Worm (Caenorhabditis elegans) whole organism, L1 larva: ENCODE measurements around the gene ugt-8.
A peak's percentile ranks its signal among the peaks of the same experiment; 100 is the strongest.

Experiments
- C16A3.4 ChIP-seq: fragments of 150-350 bp; optimal IDR thresholded peaks from 2 replicates; lab custom pipeline; 2014; ENCODE audit warnings: missing biosample characterization, missing genetic modification characterization
- C34B4.2 ChIP-seq: sonication (generic microtip); optimal IDR thresholded peaks from 2 replicates; lab custom pipeline; 2017; ENCODE audit warnings: mild to moderate bottlenecking, missing genetic modification characterization, missing compliant biosample characterization
- aha-1 ChIP-seq: fragments of 150-350 bp; optimal IDR thresholded peaks from 2 replicates; lab custom pipeline; 2014; ENCODE audit warnings: missing biosample characterization, missing genetic modification characterization
- alr-1 ChIP-seq: fragments of 200-800 bp; sonication (Bioruptor generic); optimal IDR thresholded peaks from 2 replicates; lab custom pipeline; 2018; ENCODE audit warnings: borderline replicate concordance, mild to moderate bottlenecking, missing genetic modification characterization, missing compliant biosample characterization
- ama-1 ChIP-seq: fragments of 150-350 bp; optimal IDR thresholded peaks from 2 replicates; lab custom pipeline; 2014
- blmp-1 ChIP-seq: fragments of 150-350 bp; optimal IDR thresholded peaks from 2 replicates; lab custom pipeline; 2014; ENCODE audit warnings: missing biosample characterization, missing genetic modification characterization
- ceh-8 ChIP-seq: fragments of 200-800 bp; sonication (Bioruptor generic); optimal IDR thresholded peaks from 2 replicates; lab custom pipeline; 2018; ENCODE audit warnings: mild to moderate bottlenecking, missing genetic modification characterization, moderate library complexity, missing compliant biosample characterization
- ceh-88 ChIP-seq: fragments of 200-800 bp; sonication (Bioruptor generic); IDR thresholded peaks from 2 replicates; pipeline ENCODE4 v1.3.6; 2022; ENCODE audit warnings: missing genetic modification characterization, missing compliant biosample characterization
- ceh-90 ChIP-seq: sonication (generic microtip); optimal IDR thresholded peaks from 2 replicates; lab custom pipeline; 2016; ENCODE audit warnings: missing genetic modification characterization, missing compliant biosample characterization
- dpl-1 ChIP-seq, 3 experiments: fragments of 150-350 bp in 2 of 3; sonication (generic microtip) in 1 of 3; optimal IDR thresholded peaks; 2 replicates each; lab custom pipeline; 2014 to 2017; ENCODE audit warnings: missing biosample characterization in 3 of 3, missing genetic modification characterization in 3 of 3, missing genetic modification reagents in 3 of 3
- efl-1 ChIP-seq, 4 experiments: fragments of 150-350 bp; optimal IDR thresholded peaks in 3 of 4; peaks in 1 of 4; 1 replicate in 1 of 4; 2 replicates in 3 of 4; lab custom pipeline; 2014; ENCODE audit warnings: missing biosample characterization in 2 of 4, missing genetic modification characterization in 2 of 4, missing genetic modification reagents in 2 of 4
- egl-27 ChIP-seq, 2 experiments: fragments of 150-350 bp in 1 of 2; sonication (generic microtip); optimal IDR thresholded peaks; 3 replicates each; lab custom pipeline; 2017 to 2018; ENCODE audit warnings: missing biosample characterization in 2 of 2, missing genetic modification characterization in 2 of 2, missing genetic modification reagents in 2 of 2
- elt-2 ChIP-seq: sonication (generic microtip); optimal IDR thresholded peaks from 2 replicates; lab custom pipeline; 2016; ENCODE audit warnings: missing genetic modification characterization, mild to moderate bottlenecking, inconsistent platforms, missing compliant biosample characterization, missing genetic modification reagents
- elt-3 ChIP-seq, 6 experiments: fragments of 150-350 bp in 1 of 6; sonication (generic microtip); optimal IDR thresholded peaks; 2 replicates each; lab custom pipeline; 2017 to 2018; ENCODE audit warnings: missing biosample characterization in 6 of 6, missing genetic modification characterization in 6 of 6, inconsistent platforms in 1 of 6
- ets-5 ChIP-seq: fragments of 200-800 bp; sonication (Bioruptor generic); IDR thresholded peaks from 2 replicates; pipeline ENCODE4 v1.3.6; 2022; ENCODE audit warnings: missing genetic modification characterization, missing compliant biosample characterization
- fkh-10 ChIP-seq: sonication (generic microtip); optimal IDR thresholded peaks from 2 replicates; lab custom pipeline; 2017; ENCODE audit warnings: missing biosample characterization, missing genetic modification reagents, missing genetic modification characterization
- fkh-4 ChIP-seq: sonication (generic microtip); optimal IDR thresholded peaks from 2 replicates; lab custom pipeline; 2016; ENCODE audit warnings: missing compliant biosample characterization, missing genetic modification characterization, borderline replicate concordance
- fos-1 ChIP-seq: fragments of 150-350 bp; optimal IDR thresholded peaks from 2 replicates; lab custom pipeline; 2014; ENCODE audit warnings: missing biosample characterization, missing genetic modification characterization
- hlh-17 ChIP-seq: fragments of 200-800 bp; sonication (Bioruptor generic); optimal IDR thresholded peaks from 2 replicates; lab custom pipeline; 2018; ENCODE audit warnings: missing genetic modification characterization, mild to moderate bottlenecking, missing compliant biosample characterization, moderate library complexity, borderline replicate concordance
- hlh-4 ChIP-seq: sonication (generic microtip); optimal IDR thresholded peaks from 2 replicates; lab custom pipeline; 2016; ENCODE audit warnings: mild to moderate bottlenecking, missing genetic modification characterization, missing compliant biosample characterization
- hpl-2 ChIP-seq: fragments of 150-350 bp; optimal IDR thresholded peaks from 2 replicates; lab custom pipeline; 2014; ENCODE audit warnings: missing biosample characterization, missing genetic modification reagents, missing genetic modification characterization
- isw-1 ChIP-seq: fragments of 200-800 bp; sonication (Bioruptor generic); IDR thresholded peaks from 2 replicates; pipeline ENCODE4 v1.3.6; 2022; ENCODE audit warnings: missing genetic modification characterization, missing compliant biosample characterization
- jun-1 ChIP-seq: fragments of 150-350 bp; optimal IDR thresholded peaks from 2 replicates; lab custom pipeline; 2014; ENCODE audit warnings: missing biosample characterization, missing genetic modification reagents, missing genetic modification characterization
- lin-13 ChIP-seq: fragments of 150-350 bp; optimal IDR thresholded peaks from 2 replicates; lab custom pipeline; 2014; ENCODE audit warnings: missing biosample characterization, missing genetic modification reagents, missing genetic modification characterization
- lin-14 ChIP-seq: fragments of 200-800 bp; sonication (Bioruptor generic); optimal IDR thresholded peaks from 2 replicates; lab custom pipeline; 2018; ENCODE audit warnings: mild to moderate bottlenecking, missing genetic modification characterization, moderate library complexity, missing compliant biosample characterization
- lin-15B ChIP-seq: fragments of 150-350 bp; sonication (generic microtip); optimal IDR thresholded peaks from 3 replicates; lab custom pipeline; 2014; ENCODE audit warnings: missing biosample characterization, missing genetic modification characterization
- lin-35 ChIP-seq, 2 experiments: fragments of 150-350 bp; optimal IDR thresholded peaks; 2 replicates each; lab custom pipeline; 2014; ENCODE audit warnings: missing biosample characterization in 2 of 2, missing genetic modification characterization in 2 of 2, missing genetic modification reagents in 2 of 2
- lin-39 ChIP-seq: fragments of 150-350 bp; optimal IDR thresholded peaks from 2 replicates; lab custom pipeline; 2014; ENCODE audit warnings: missing biosample characterization, missing genetic modification reagents, missing genetic modification characterization
- mdl-1 ChIP-seq, 2 experiments: fragments of 150-350 bp; optimal IDR thresholded peaks; 2 replicates each; lab custom pipeline; 2014 to 2017; ENCODE audit warnings: missing biosample characterization in 2 of 2, missing genetic modification characterization in 2 of 2, inconsistent platforms in 1 of 2
- mep-1 ChIP-seq: fragments of 150-350 bp; optimal IDR thresholded peaks from 2 replicates; lab custom pipeline; 2014; ENCODE audit warnings: missing biosample characterization, missing genetic modification characterization
- nhr-11 ChIP-seq: fragments of 150-350 bp; optimal IDR thresholded peaks from 2 replicates; lab custom pipeline; 2014; ENCODE audit warnings: missing biosample characterization, missing genetic modification characterization
- nhr-19 ChIP-seq: fragments of 200-800 bp; sonication (Bioruptor generic); conservative IDR thresholded peaks from 2 replicates; pipeline ENCODE4 v1.3.6; 2022; ENCODE audit warnings: missing genetic modification characterization, missing compliant biosample characterization
- nhr-20 ChIP-seq: sonication (generic microtip); optimal IDR thresholded peaks from 2 replicates; lab custom pipeline; 2016; ENCODE audit warnings: mild to moderate bottlenecking, missing genetic modification characterization, missing compliant biosample characterization
- nhr-237 ChIP-seq: fragments of 150-350 bp; optimal IDR thresholded peaks from 2 replicates; lab custom pipeline; 2014; ENCODE audit warnings: missing biosample characterization, missing genetic modification characterization
- nhr-47 ChIP-seq: sonication (generic microtip); optimal IDR thresholded peaks from 2 replicates; lab custom pipeline; 2016; ENCODE audit warnings: mild to moderate bottlenecking, missing genetic modification characterization, moderate library complexity, missing compliant biosample characterization
- nhr-71 ChIP-seq: sonication (generic microtip); optimal IDR thresholded peaks from 2 replicates; lab custom pipeline; 2016; ENCODE audit warnings: mild to moderate bottlenecking, missing genetic modification characterization, moderate library complexity, missing compliant biosample characterization
- nhr-76 ChIP-seq: sonication (generic microtip); optimal IDR thresholded peaks from 2 replicates; lab custom pipeline; 2017; ENCODE audit warnings: missing biosample characterization, missing genetic modification characterization
- nhr-77 ChIP-seq: fragments of 150-350 bp; optimal IDR thresholded peaks from 2 replicates; lab custom pipeline; 2014; ENCODE audit warnings: missing biosample characterization, missing genetic modification characterization
- nhr-84 ChIP-seq: sonication (generic microtip); optimal IDR thresholded peaks from 2 replicates; lab custom pipeline; 2017; ENCODE audit warnings: missing biosample characterization, missing genetic modification characterization
- nhr-90 ChIP-seq: sonication (generic microtip); optimal IDR thresholded peaks from 2 replicates; lab custom pipeline; 2016; ENCODE audit warnings: mild to moderate bottlenecking, missing genetic modification characterization, missing compliant biosample characterization; ENCODE audit not compliant: poor library complexity
- pax-3 ChIP-seq: fragments of 200-800 bp; sonication (Bioruptor generic); optimal IDR thresholded peaks from 2 replicates; lab custom pipeline; 2018; ENCODE audit warnings: mild to moderate bottlenecking, missing genetic modification characterization, moderate library complexity, missing compliant biosample characterization
- skn-1 ChIP-seq: fragments of 150-350 bp; optimal IDR thresholded peaks from 2 replicates; lab custom pipeline; 2014; ENCODE audit warnings: missing biosample characterization, missing genetic modification characterization
- snu-23 ChIP-seq: sonication (generic microtip); optimal IDR thresholded peaks from 2 replicates; lab custom pipeline; 2016; ENCODE audit warnings: missing genetic modification characterization, missing compliant biosample characterization
- sox-4 ChIP-seq: sonication (generic microtip); optimal IDR thresholded peaks from 2 replicates; lab custom pipeline; 2016; ENCODE audit warnings: missing genetic modification characterization, missing compliant biosample characterization
- swsn-7 ChIP-seq: sonication (generic microtip); optimal IDR thresholded peaks from 2 replicates; lab custom pipeline; 2016; ENCODE audit warnings: missing genetic modification characterization, missing compliant biosample characterization
- tbx-2 ChIP-seq: sonication (generic microtip); optimal IDR thresholded peaks from 2 replicates; lab custom pipeline; 2016; ENCODE audit warnings: missing genetic modification characterization, missing compliant biosample characterization
- unc-130 ChIP-seq: fragments of 150-350 bp; optimal IDR thresholded peaks from 2 replicates; lab custom pipeline; 2017; ENCODE audit warnings: missing biosample characterization, missing genetic modification characterization, inconsistent platforms
- unc-30 ChIP-seq: sonication (generic microtip); optimal IDR thresholded peaks from 2 replicates; lab custom pipeline; 2017; ENCODE audit warnings: missing biosample characterization, missing genetic modification characterization
- unc-86 ChIP-seq: sonication (generic microtip); optimal IDR thresholded peaks from 2 replicates; lab custom pipeline; 2016; ENCODE audit warnings: missing genetic modification characterization, missing compliant biosample characterization
- unc-98 ChIP-seq: fragments of 200-800 bp; sonication (Bioruptor generic); IDR thresholded peaks from 2 replicates; pipeline ENCODE4 v1.3.6; 2022; ENCODE audit warnings: missing genetic modification characterization, missing compliant biosample characterization
- vab-15 ChIP-seq: sonication (generic microtip); optimal IDR thresholded peaks from 2 replicates; lab custom pipeline; 2017; ENCODE audit warnings: missing genotype, mild to moderate bottlenecking, missing genetic modification characterization, missing compliant biosample characterization
- xbp-1 ChIP-seq: sonication (generic microtip); optimal IDR thresholded peaks from 2 replicates; lab custom pipeline; 2016; ENCODE audit warnings: missing genetic modification characterization, missing compliant biosample characterization
- zag-1 ChIP-seq: fragments of 150-350 bp; optimal IDR thresholded peaks from 2 replicates; lab custom pipeline; 2014; ENCODE audit warnings: missing biosample characterization, missing genetic modification characterization
- zip-4 ChIP-seq: fragments of 200-800 bp; sonication (Bioruptor generic); optimal IDR thresholded peaks from 2 replicates; lab custom pipeline; 2018; ENCODE audit warnings: mild to moderate bottlenecking, missing genetic modification characterization, moderate library complexity, missing compliant biosample characterization

Gene ugt-8

DNA sequence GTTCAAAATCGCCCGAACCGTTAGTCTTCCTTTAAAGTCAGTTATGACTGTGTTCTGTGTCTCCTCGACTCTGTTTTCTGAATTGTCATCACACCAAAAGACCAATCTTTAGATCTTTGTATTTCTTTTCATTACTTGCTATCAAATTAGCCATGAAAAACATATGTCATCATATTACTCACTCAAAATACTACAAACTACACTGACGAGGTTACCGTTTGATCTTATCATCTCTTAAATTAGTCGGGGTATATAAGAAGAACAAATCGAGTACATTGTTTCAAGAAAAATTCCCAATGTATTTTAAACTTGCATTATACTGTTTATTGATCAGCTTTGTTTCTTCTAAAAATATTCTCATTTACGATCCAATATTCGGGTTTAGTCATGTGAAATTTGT lies 4.9 kb downstream of the ugt-8 start, which contains the start of gene ugt-13:
ugt-13 (plus strand) TSS at position 294 of the 400 bp plus-strand sequence.
- TF ChIP-seq fkh-10 (GFP tag; lab: Kevin White, UChicago) = no peak
- no peak for TF ChIP-seq pax-3 (tag; lab: Kevin White, UChicago)
- no peak for TF ChIP-seq nhr-84 (tag; lab: Kevin White, UChicago)
- TF ChIP-seq mep-1 = no peak
- TF ChIP-seq lin-14 = peak; percentile 41
- TF ChIP-seq lin-15B = no peak
- TF ChIP-seq jun-1 (tag; lab: Kevin White, UChicago) = no peak
- no peak for TF ChIP-seq aha-1 (tag; lab: Kevin White, UChicago)
- no peak for TF ChIP-seq C16A3.4
- TF ChIP-seq nhr-76 (tag; lab: Kevin White, UChicago) = no peak
- TF ChIP-seq tbx-2 (tag; lab: Kevin White, UChicago) = peak; percentile 67
- no peak for TF ChIP-seq dpl-1 (GFP tag; optimal IDR thresholded peaks at IDR 0.05; lab: Kevin White, UChicago)
- TF ChIP-seq nhr-90 (tag; lab: Kevin White, UChicago) = peak; percentile 35
- no peak for TF ChIP-seq zip-4 (GFP tag; lab: Kevin White, UChicago)
- no peak for TF ChIP-seq ceh-8 (GFP tag; lab: Kevin White, UChicago)
- no peak for TF ChIP-seq zag-1 (tag; lab: Kevin White, UChicago)
- no peak for TF ChIP-seq ceh-88 (GFP tag; lab: Robert Waterston, UW)
- no peak for TF ChIP-seq C34B4.2 (tag; lab: Kevin White, UChicago)
- TF ChIP-seq vab-15 (tag; lab: Kevin White, UChicago) = no peak
- TF ChIP-seq ama-1 (lab: Kevin White, UChicago) = no peak
- no peak for TF ChIP-seq hpl-2 (GFP tag; lab: Kevin White, UChicago)
- TF ChIP-seq nhr-20 = peak; percentile 86
- TF ChIP-seq hlh-17 (GFP tag; lab: Kevin White, UChicago) = no peak
- TF ChIP-seq fos-1 (tag; lab: Kevin White, UChicago) = no peak
- no peak for TF ChIP-seq unc-98 (GFP tag; lab: Robert Waterston, UW)
- TF ChIP-seq lin-39 (tag; lab: Kevin White, UChicago) = no peak
- TF ChIP-seq hlh-4 = no peak
- TF ChIP-seq isw-1 = no peak
- TF ChIP-seq blmp-1 = no peak
- TF ChIP-seq ets-5 (GFP tag; lab: Robert Waterston, UW) = no peak
- no peak for TF ChIP-seq lin-13 (GFP tag; lab: Kevin White, UChicago)
- TF ChIP-seq nhr-11 (tag; lab: Kevin White, UChicago) = no peak
- no peak for TF ChIP-seq nhr-19
- TF ChIP-seq nhr-77 (tag; lab: Kevin White, UChicago) = no peak
- TF ChIP-seq lin-35 (GFP tag; optimal IDR thresholded peaks at IDR 0.05; lab: Kevin White, UChicago) = no peak
- no peak for TF ChIP-seq ceh-90
- no peak for TF ChIP-seq egl-27 (tag; optimal IDR thresholded peaks at IDR 0.05; lab: Kevin White, UChicago)
- TF ChIP-seq xbp-1 (tag; lab: Kevin White, UChicago) = no peak
- TF ChIP-seq elt-3 (tag; optimal IDR thresholded peaks at IDR 0.05; lab: Kevin White, UChicago) = peak in 4 of 6 experiments; percentile 30 to 69 (median 49)
- no peak for TF ChIP-seq sox-4
- TF ChIP-seq nhr-47 = no peak
- TF ChIP-seq unc-86 (tag; lab: Kevin White, UChicago) = no peak
- TF ChIP-seq mdl-1 (tag; optimal IDR thresholded peaks at IDR 0.05; lab: Kevin White, UChicago) = no peak
- TF ChIP-seq snu-23 (GFP tag; lab: Kevin White, UChicago) = peak; percentile 48
- no peak for TF ChIP-seq fkh-4
- TF ChIP-seq skn-1 (tag; lab: Kevin White, UChicago) = peak; percentile 52
- TF ChIP-seq alr-1 (tag; lab: Kevin White, UChicago) = no peak
- TF ChIP-seq unc-130 = no peak
- TF ChIP-seq swsn-7 (tag; lab: Kevin White, UChicago) = no peak
- peak; percentile 66 for TF ChIP-seq nhr-71 (tag; lab: Kevin White, UChicago)
- TF ChIP-seq nhr-237 (tag; lab: Kevin White, UChicago) = no peak
- TF ChIP-seq efl-1 (optimal IDR thresholded peaks at IDR 0.05; lab: Kevin White, UChicago) = no peak
- TF ChIP-seq efl-1 (GFP tag; optimal IDR thresholded peaks at IDR 0.05 in 1 of 2; lab: Kevin White, UChicago) = no peak
- TF ChIP-seq elt-2 (tag; lab: Kevin White, UChicago) = no peak
- no peak for TF ChIP-seq unc-30 (tag; lab: Kevin White, UChicago)
